Fruit fly (Drosophila melanogaster) whole organism, embryonic: Measurements from ENCODE around the gene CG33120.

Experiments
- Adf1 ChIP-seq: fragments of 200-800 bp; sonication (Bioruptor generic); IDR thresholded peaks from 2 replicates; pipeline ENCODE4 v1.3.6; 2022; ENCODE audit warnings: missing biosample characterization, missing genetic modification characterization
- Antp ChIP-seq: fragments of 200-800 bp; sonication (Bioruptor generic); optimal IDR thresholded peaks from 3 replicates; lab custom pipeline; 2016; ENCODE audit warnings: missing biosample characterization, missing genetic modification characterization
- Atf-2 ChIP-seq: fragments of 200-800 bp; sonication (Bioruptor generic); optimal IDR thresholded peaks from 2 replicates; lab custom pipeline; 2016; ENCODE audit warnings: missing biosample characterization, missing genetic modification characterization
- Atf6 ChIP-seq: fragments of 200-800 bp; sonication (Bioruptor generic); IDR thresholded peaks from 2 replicates; pipeline ENCODE4 v1.3.6; 2022; ENCODE audit warnings: missing biosample characterization, missing genetic modification characterization
- Bteb2 ChIP-seq: fragments of 200-800 bp; sonication (Bioruptor generic); optimal IDR thresholded peaks from 2 replicates; lab custom pipeline; 2016; ENCODE audit warnings: missing biosample characterization, missing genetic modification characterization
- CG10147 ChIP-seq: fragments of 200-800 bp; sonication (Bioruptor generic); optimal IDR thresholded peaks from 2 replicates; lab custom pipeline; 2019; ENCODE audit warnings: missing biosample characterization, mild to moderate bottlenecking, missing genetic modification characterization, moderate library complexity
- CG11093 ChIP-seq: fragments of 200-800 bp; sonication (Bioruptor generic); IDR thresholded peaks from 3 replicates; pipeline ENCODE4 v1.3.6; 2022; ENCODE audit warnings: missing biosample characterization, missing genetic modification characterization
- CG11695 ChIP-seq: fragments of 200-800 bp; sonication (Bioruptor generic); IDR thresholded peaks from 3 replicates; pipeline ENCODE4 v1.3.6; 2022; ENCODE audit warnings: missing biosample characterization, missing genetic modification characterization
- CG12155 ChIP-seq: fragments of 200-800 bp; sonication (Bioruptor generic); optimal IDR thresholded peaks from 3 replicates; lab custom pipeline; 2016; ENCODE audit warnings: missing biosample characterization, missing genetic modification characterization
- CG1602 ChIP-seq: fragments of 200-800 bp; sonication (Bioruptor generic); optimal IDR thresholded peaks from 3 replicates; lab custom pipeline; 2016; ENCODE audit warnings: missing biosample characterization, missing genetic modification characterization
- CG2199 ChIP-seq: fragments of 200-800 bp; sonication (Bioruptor generic); IDR thresholded peaks from 3 replicates; pipeline ENCODE4 v1.3.6; 2022; ENCODE audit warnings: missing biosample characterization, missing genetic modification characterization
- CG2875 ChIP-seq: fragments of 200-800 bp; sonication (Bioruptor generic); optimal IDR thresholded peaks from 2 replicates; lab custom pipeline; 2017; ENCODE audit warnings: missing biosample characterization, mild to moderate bottlenecking, missing genetic modification characterization, missing genetic modification reagents
- CG31224 ChIP-seq: fragments of 200-800 bp; sonication (Bioruptor generic); IDR thresholded peaks from 2 replicates; pipeline ENCODE4 v1.3.6; 2022; ENCODE audit warnings: missing biosample characterization, missing genetic modification characterization
- CG3163 ChIP-seq: fragments of 200-800 bp; sonication (Bioruptor generic); optimal IDR thresholded peaks from 3 replicates; lab custom pipeline; 2016; ENCODE audit warnings: missing biosample characterization, missing genetic modification characterization
- CG3281 ChIP-seq: fragments of 200-800 bp; sonication (Bioruptor generic); optimal IDR thresholded peaks from 3 replicates; lab custom pipeline; 2017; ENCODE audit warnings: missing biosample characterization, mild to moderate bottlenecking, missing genetic modification characterization
- CG34376 ChIP-seq: fragments of 200-800 bp; sonication (Bioruptor generic); optimal IDR thresholded peaks from 2 replicates; lab custom pipeline; 2018; ENCODE audit warnings: missing biosample characterization, mild to moderate bottlenecking, missing genetic modification characterization
- CG3838 ChIP-seq: fragments of 200-800 bp; sonication (Bioruptor generic); optimal IDR thresholded peaks from 3 replicates; lab custom pipeline; 2016; ENCODE audit warnings: missing biosample characterization, missing genetic modification characterization
- CG4707 ChIP-seq: fragments of 200-800 bp; sonication (Bioruptor generic); optimal IDR thresholded peaks from 2 replicates; lab custom pipeline; 2018; ENCODE audit warnings: missing biosample characterization, mild to moderate bottlenecking, missing genetic modification characterization, moderate library complexity
- CG6254 ChIP-seq: fragments of 200-800 bp; sonication (Bioruptor generic); optimal IDR thresholded peaks from 3 replicates; lab custom pipeline; 2017; ENCODE audit warnings: mild to moderate bottlenecking, missing biosample characterization, missing genetic modification reagents, missing genetic modification characterization
- CG6654 ChIP-seq: fragments of 200-800 bp; sonication (Bioruptor generic); optimal IDR thresholded peaks from 2 replicates; lab custom pipeline; 2017; ENCODE audit warnings: missing biosample characterization, mild to moderate bottlenecking, missing genetic modification characterization
- CG6683 ChIP-seq: fragments of 200-800 bp; sonication (Bioruptor generic); optimal IDR thresholded peaks from 2 replicates; lab custom pipeline; 2017; ENCODE audit warnings: missing biosample characterization, mild to moderate bottlenecking, missing genetic modification characterization, missing genetic modification reagents
- CG6854 ChIP-seq: fragments of 200-800 bp; sonication (Bioruptor generic); optimal IDR thresholded peaks from 3 replicates; lab custom pipeline; 2017; ENCODE audit warnings: missing biosample characterization, mild to moderate bottlenecking, missing genetic modification characterization
- CG7271 ChIP-seq: fragments of 200-800 bp; sonication (Bioruptor generic); optimal IDR thresholded peaks from 2 replicates; lab custom pipeline; 2018; ENCODE audit warnings: missing biosample characterization, mild to moderate bottlenecking, missing genetic modification characterization, moderate library complexity
- CG8290 ChIP-seq, 3 experiments: fragments of 200-800 bp; sonication (Bioruptor generic); optimal IDR thresholded peaks; 2 replicates each; lab custom pipeline; 2016 to 2019; ENCODE audit warnings: missing biosample characterization in 3 of 3, missing genetic modification characterization in 3 of 3, mild to moderate bottlenecking in 2 of 3, moderate library complexity in 1 of 3
- CG8944 ChIP-seq: fragments of 200-800 bp; sonication (Bioruptor generic); optimal IDR thresholded peaks from 3 replicates; lab custom pipeline; 2016; ENCODE audit warnings: missing biosample characterization, missing genetic modification characterization
- CoRest ChIP-seq: fragments of 200-800 bp; sonication (Bioruptor generic); optimal IDR thresholded peaks from 3 replicates; lab custom pipeline; 2018; ENCODE audit warnings: missing biosample characterization, mild to moderate bottlenecking, missing genetic modification characterization, moderate library complexity
- Dbx ChIP-seq: fragments of 200-800 bp; sonication (Bioruptor generic); IDR thresholded peaks from 3 replicates; pipeline ENCODE4 v1.3.6; 2022; ENCODE audit warnings: missing biosample characterization, missing genetic modification characterization
- HHEX ChIP-seq: fragments of 200-800 bp; sonication (Bioruptor generic); optimal IDR thresholded peaks from 3 replicates; lab custom pipeline; 2017; ENCODE audit warnings: missing biosample characterization, mild to moderate bottlenecking, missing genetic modification characterization, missing genetic modification reagents
- HLH54F ChIP-seq: fragments of 200-800 bp; sonication (Bioruptor generic); optimal IDR thresholded peaks from 3 replicates; lab custom pipeline; 2016; ENCODE audit warnings: missing biosample characterization, missing genetic modification characterization
- Lhr ChIP-seq: fragments of 200-800 bp; sonication (Bioruptor generic); optimal IDR thresholded peaks from 3 replicates; lab custom pipeline; 2017; ENCODE audit warnings: mild to moderate bottlenecking, missing biosample characterization, missing genetic modification reagents, missing genetic modification characterization
- Meics ChIP-seq: fragments of 200-800 bp; sonication (Bioruptor generic); optimal IDR thresholded peaks from 2 replicates; lab custom pipeline; 2017; ENCODE audit warnings: missing biosample characterization, mild to moderate bottlenecking, missing genetic modification characterization
- Oaz ChIP-seq: fragments of 200-800 bp; sonication (Bioruptor generic); IDR thresholded peaks from 2 replicates; pipeline ENCODE4 v1.3.6; 2022; ENCODE audit warnings: missing biosample characterization, missing genetic modification characterization
- Side ChIP-seq: fragments of 200-800 bp; sonication (Bioruptor generic); optimal IDR thresholded peaks from 2 replicates; lab custom pipeline; 2016; ENCODE audit warnings: missing biosample characterization, missing genetic modification characterization
- Sin3A ChIP-seq: fragments of >200 bp; optimal IDR thresholded peaks from 2 replicates; lab custom pipeline; 2018
- Spps ChIP-seq: fragments of 200-800 bp; sonication (Bioruptor generic); optimal IDR thresholded peaks from 2 replicates; lab custom pipeline; 2018; ENCODE audit warnings: missing biosample characterization, mild to moderate bottlenecking, missing genetic modification characterization
- dmrt99B ChIP-seq: fragments of 200-800 bp; sonication (Bioruptor generic); optimal IDR thresholded peaks from 2 replicates; lab custom pipeline; 2018; ENCODE audit warnings: missing biosample characterization, mild to moderate bottlenecking, missing genetic modification characterization, moderate library complexity
- dpn ChIP-seq, 2 experiments: fragments of 200-800 bp; sonication (Bioruptor generic); optimal IDR thresholded peaks; 3 replicates each; lab custom pipeline; 2016; ENCODE audit warnings: missing biosample characterization in 2 of 2, missing genetic modification characterization in 2 of 2
- eve ChIP-seq, 2 experiments: fragments of >200 bp; optimal IDR thresholded peaks; 2 replicates each; lab custom pipeline; 2017; ENCODE audit warnings: missing biosample characterization in 2 of 2, missing genetic modification characterization in 2 of 2
- hth ChIP-seq: fragments of >200 bp; optimal IDR thresholded peaks from 2 replicates; lab custom pipeline; 2017; ENCODE audit warnings: inconsistent platforms
- klu ChIP-seq: fragments of 200-800 bp; sonication (Bioruptor generic); IDR thresholded peaks from 2 replicates; pipeline ENCODE4 v1.3.6; 2022; ENCODE audit warnings: missing biosample characterization, missing genetic modification characterization
- lab ChIP-seq: fragments of 200-800 bp; sonication (Bioruptor generic); optimal IDR thresholded peaks from 3 replicates; lab custom pipeline; 2017; ENCODE audit warnings: missing biosample characterization, missing genetic modification characterization, mild to moderate bottlenecking, moderate library complexity, missing genetic modification reagents
- prd ChIP-seq, 3 experiments: fragments of >200 bp in 2 of 3; fragments of 200-800 bp in 1 of 3; sonication (Bioruptor generic) in 1 of 3; optimal IDR thresholded peaks in 2 of 3; IDR thresholded peaks in 1 of 3; 2 replicates in 2 of 3; 3 replicates in 1 of 3; pipeline versions ENCODE4 v1.3.6 to Lab custom; 2017 to 2022; ENCODE audit warnings: missing biosample characterization in 1 of 3, missing genetic modification characterization in 1 of 3
- pros ChIP-seq: fragments of 200-800 bp; sonication (Bioruptor generic); optimal IDR thresholded peaks from 3 replicates; lab custom pipeline; 2019; ENCODE audit warnings: missing biosample characterization, mild to moderate bottlenecking, missing genetic modification characterization, moderate library complexity
- sens-2 ChIP-seq: fragments of 200-800 bp; sonication (Bioruptor generic); IDR thresholded peaks from 2 replicates; pipeline ENCODE4 v1.3.6; 2022; ENCODE audit warnings: missing biosample characterization, missing genetic modification characterization
- shn ChIP-seq: fragments of 200-800 bp; sonication (Bioruptor generic); optimal IDR thresholded peaks from 3 replicates; lab custom pipeline; 2016; ENCODE audit warnings: missing biosample characterization, missing genetic modification characterization
- slp2 ChIP-seq: fragments of 200-800 bp; sonication (Bioruptor generic); optimal IDR thresholded peaks from 2 replicates; lab custom pipeline; 2016; ENCODE audit warnings: missing biosample characterization, missing genetic modification characterization
- sna ChIP-seq: fragments of 200-800 bp; sonication (Bioruptor generic); IDR thresholded peaks from 2 replicates; pipeline ENCODE4 v1.3.6; 2022; ENCODE audit warnings: missing biosample characterization, missing genetic modification characterization; ENCODE audit not compliant: partially characterized antibody
- stwl ChIP-seq: fragments of 200-800 bp; sonication (Bioruptor generic); optimal IDR thresholded peaks from 3 replicates; lab custom pipeline; 2018; ENCODE audit warnings: missing biosample characterization, mild to moderate bottlenecking, missing genetic modification characterization, moderate library complexity
- tap ChIP-seq: fragments of 200-800 bp; optimal IDR thresholded peaks from 3 replicates; lab custom pipeline; 2019; ENCODE audit warnings: missing biosample characterization, mild to moderate bottlenecking, missing genetic modification characterization, moderate library complexity
- toy ChIP-seq: fragments of 200-800 bp; sonication (Bioruptor generic); IDR thresholded peaks from 2 replicates; pipeline ENCODE4 v1.3.6; 2022; ENCODE audit warnings: missing biosample characterization, missing genetic modification characterization
- unc-4 ChIP-seq: fragments of 200-800 bp; sonication (Bioruptor generic); IDR thresholded peaks from 2 replicates; pipeline ENCODE4 v1.3.6; 2022; ENCODE audit warnings: missing biosample characterization, missing genetic modification characterization; ENCODE audit not compliant: partially characterized antibody

The CG33120 gene

DNA sequence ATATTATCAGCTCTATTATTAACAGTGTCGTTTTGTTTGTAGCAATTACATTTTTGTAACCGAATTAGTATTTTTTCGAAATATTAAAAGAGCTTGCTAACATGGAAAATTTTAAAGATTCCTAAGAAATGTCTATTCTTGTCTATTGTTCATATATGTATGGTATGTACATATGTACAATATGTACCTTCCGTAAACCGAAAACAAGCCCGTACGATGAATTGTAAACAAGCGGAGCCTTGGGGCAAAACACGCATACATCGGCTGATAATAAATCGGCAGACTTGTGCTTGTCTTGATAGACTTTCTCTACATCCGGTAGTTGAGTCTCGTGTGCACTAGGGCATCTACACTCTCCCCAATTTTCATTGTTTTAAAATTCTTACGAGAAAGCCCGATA is 21.6 kb downstream of the CG33120 start (continued):
- TF ChIP-seq dmrt99B (tag; lab: Kevin White, UChicago) (peak; percentile 26), stwl (no peak), pros (GFP tag; lab: Kevin White, UChicago) (no peak), Sin3A (no peak), CG31224 (GFP tag; lab: Robert Waterston, UW) (0 out of 2 replicates have a peak, but pooled peaks have one; percentile 14), Atf6 (GFP tag; lab: Robert Waterston, UW) (peak; percentile 69), Atf-2 (peak; percentile 27), CG7271 (tag; lab: Kevin White, UChicago) (no peak), CG3838 (GFP tag; lab: Kevin White, UChicago) (peak; percentile 4), CG11695 (GFP tag; lab: Robert Waterston, UW) (peak; percentile 48; the same call in 1 of the 3 replicates), CG6683 (GFP tag; lab: Kevin White, UChicago) (peak; percentile 26), Bteb2 (GFP tag; lab: Kevin White, UChicago) (no peak), slp2 (no peak), CG2875 (GFP tag; lab: Kevin White, UChicago) (peak; percentile 73), CG12155 (no peak), CG34376 (no peak), CG8290 (GFP tag; optimal IDR thresholded peaks at IDR 0.05; lab: Kevin White, UChicago) (no peak), CG8290 (tag; optimal IDR thresholded peaks at IDR 0.05; lab: Kevin White, UChicago) (peak; percentile 60 to 69), CG3281 (GFP tag; lab: Kevin White, UChicago) (peak; percentile 8), toy (no peak), hth (no peak), unc-4 (GFP tag; lab: Robert Waterston, UW) (no peak), Adf1 (GFP tag; lab: Robert Waterston, UW) (no peak), CG6654 (no peak), CG2199 (GFP tag; lab: Robert Waterston, UW) (no peak), sens-2 (GFP tag; lab: Robert Waterston, UW) (0 out of 2 replicates have a peak, but pooled peaks have one; percentile 38), CoRest (peak; percentile 18), Spps (tag; lab: Kevin White, UChicago) (peak; percentile 3), CG8944 (GFP tag; lab: Kevin White, UChicago) (peak; percentile 17), CG6854 (GFP tag; lab: Kevin White, UChicago) (peak; percentile 6), CG6254 (peak; percentile 38), dpn (GFP tag; optimal IDR thresholded peaks at IDR 0.05; lab: Kevin White, UChicago) (peak in 1 of 2 experiments; percentile 18), Oaz (GFP tag; lab: Robert Waterston, UW) (no peak), CG10147 (GFP tag; lab: Kevin White, UChicago) (no peak), tap (no peak), CG1602 (GFP tag; lab: Kevin White, UChicago) (peak; percentile 24), CG4707 (GFP tag; lab: Kevin White, UChicago) (peak; percentile 69), CG3163 (no peak), CG11093 (peak; percentile 47; the same call in 1 of the 3 replicates), HHEX (GFP tag; lab: Kevin White, UChicago) (peak; percentile 71), HLH54F (GFP tag; lab: Kevin White, UChicago) (no peak), Dbx (no peak), Side (GFP tag; lab: Kevin White, UChicago) (peak; percentile 45), klu (GFP tag; lab: Robert Waterston, UW) (no peak), Lhr (GFP tag; lab: Kevin White, UChicago) (peak; percentile 50), prd (optimal IDR thresholded peaks at IDR 0.05; lab: Kevin White, UChicago) (no peak), prd (GFP tag; IDR thresholded peaks at IDR 0.05; lab: Robert Waterston, UW) (no peak), Meics (GFP tag; lab: Kevin White, UChicago) (peak; percentile 23), eve (GFP tag; optimal IDR thresholded peaks at IDR 0.05; lab: Kevin White, UChicago) (no peak), shn (GFP tag; lab: Kevin White, UChicago) (no peak), lab (peak; percentile 72), Antp (peak; percentile 9), sna (GFP tag; lab: Robert Waterston, UW) (no peak)
